Fruit fly (Drosophila melanogaster) whole organism, embryonic: ENCODE measurements around the gene CG8292.
A peak's percentile ranks its signal among the peaks of the same experiment; 100 is the strongest.

Experiments used
- Awh ChIP-seq: fragments of 200-800 bp; sonication (Bioruptor generic); IDR thresholded peaks from 2 replicates; pipeline ENCODE4, ENCODE4 v1.3.6; 2022; ENCODE audit warnings: missing biosample characterization, missing genetic modification characterization
- CG10209 ChIP-seq: fragments of 200-800 bp; sonication (Bioruptor generic); optimal IDR thresholded peaks from 3 replicates; lab custom pipeline; 2017; ENCODE audit warnings: missing biosample characterization, mild to moderate bottlenecking, missing genetic modification characterization, missing genetic modification reagents
- CG10267 ChIP-seq: fragments of 200-800 bp; sonication (Bioruptor generic); optimal IDR thresholded peaks from 2 replicates; lab custom pipeline; 2018; ENCODE audit warnings: missing biosample characterization, mild to moderate bottlenecking, missing genetic modification characterization, moderate library complexity
- CG10274 ChIP-seq: fragments of 200-800 bp; sonication (Bioruptor generic); optimal IDR thresholded peaks from 3 replicates; lab custom pipeline; 2017; ENCODE audit warnings: missing biosample characterization, mild to moderate bottlenecking, missing genetic modification characterization
- CG14710 ChIP-seq: fragments of 200-800 bp; sonication (Bioruptor generic); optimal IDR thresholded peaks from 3 replicates; lab custom pipeline; 2019; ENCODE audit warnings: missing biosample characterization, mild to moderate bottlenecking, missing genetic modification characterization, moderate library complexity
- CG16813 ChIP-seq: fragments of 200-800 bp; sonication (Bioruptor generic); IDR thresholded peaks from 3 replicates; pipeline ENCODE4 v1.3.6; 2022; ENCODE audit warnings: missing biosample characterization, missing genetic modification characterization; ENCODE audit not compliant: partially characterized antibody
- CG16863 ChIP-seq: fragments of 200-800 bp; sonication (Bioruptor generic); optimal IDR thresholded peaks from 3 replicates; lab custom pipeline; 2016; ENCODE audit warnings: missing biosample characterization, missing genetic modification characterization
- CG2129 ChIP-seq: fragments of 200-800 bp; sonication (Bioruptor generic); IDR thresholded peaks from 2 replicates; pipeline ENCODE4 v1.3.6; 2022; ENCODE audit warnings: missing biosample characterization, missing genetic modification characterization; ENCODE audit not compliant: partially characterized antibody
- CG33557 ChIP-seq: fragments of 200-800 bp; sonication (Bioruptor generic); optimal IDR thresholded peaks from 2 replicates; lab custom pipeline; 2019; ENCODE audit warnings: missing biosample characterization, mild to moderate bottlenecking, missing genetic modification characterization, moderate library complexity
- CG34224 ChIP-seq: fragments of 200-800 bp; sonication (Bioruptor generic); IDR thresholded peaks from 3 replicates; pipeline ENCODE4 v1.3.6; 2022; ENCODE audit warnings: missing biosample characterization, missing genetic modification characterization; ENCODE audit not compliant: partially characterized antibody
- CG34422 ChIP-seq: fragments of 200-800 bp; sonication (Bioruptor generic); IDR thresholded peaks from 3 replicates; pipeline ENCODE4 v1.3.6; 2022; ENCODE audit warnings: missing biosample characterization, missing genetic modification characterization
- CG3726 ChIP-seq: fragments of 200-800 bp; sonication (Bioruptor generic); IDR thresholded peaks from 3 replicates; pipeline ENCODE4, ENCODE4 v1.3.6; 2022; ENCODE audit warnings: missing biosample characterization, missing genetic modification characterization
- CG3995 ChIP-seq: fragments of 200-800 bp; sonication (Bioruptor generic); optimal IDR thresholded peaks from 3 replicates; lab custom pipeline; 2016; ENCODE audit warnings: missing biosample characterization, missing genetic modification characterization
- CG6791 ChIP-seq: fragments of 200-800 bp; sonication (Bioruptor generic); IDR thresholded peaks from 3 replicates; pipeline ENCODE4 v1.3.6; 2022; ENCODE audit warnings: missing biosample characterization, missing genetic modification characterization; ENCODE audit not compliant: partially characterized antibody
- CG7372 ChIP-seq: fragments of 200-800 bp; sonication (Bioruptor generic); IDR thresholded peaks from 2 replicates; pipeline ENCODE4 v1.3.6; 2022; ENCODE audit warnings: missing biosample characterization, missing genetic modification characterization
- CG7786 ChIP-seq: fragments of 200-800 bp; sonication (Bioruptor generic); optimal IDR thresholded peaks from 2 replicates; lab custom pipeline; 2016; ENCODE audit warnings: missing biosample characterization, missing genetic modification characterization
- CG8478 ChIP-seq: fragments of >200 bp; optimal IDR thresholded peaks from 2 replicates; lab custom pipeline; 2018
- CG8944 ChIP-seq: fragments of 200-800 bp; sonication (Bioruptor generic); optimal IDR thresholded peaks from 3 replicates; lab custom pipeline; 2016; ENCODE audit warnings: missing biosample characterization, missing genetic modification characterization
- Dll ChIP-seq: fragments of 200-800 bp; sonication (Bioruptor generic); IDR thresholded peaks from 4 replicates; pipeline ENCODE4 v1.3.6; 2022; ENCODE audit warnings: missing biosample characterization, missing genetic modification characterization; ENCODE audit not compliant: partially characterized antibody
- Doc3 ChIP-seq: fragments of 200-800 bp; sonication (Bioruptor generic); IDR thresholded peaks from 3 replicates; pipeline ENCODE4 v1.3.6; 2022; ENCODE audit warnings: missing biosample characterization, missing genetic modification characterization; ENCODE audit not compliant: partially characterized antibody
- E2f2 ChIP-seq: fragments of 200-800 bp; sonication (Bioruptor generic); IDR thresholded peaks from 2 replicates; pipeline ENCODE4 v1.3.6; 2022; ENCODE audit warnings: missing biosample characterization, missing genetic modification characterization
- HLH3B ChIP-seq: fragments of 200-800 bp; sonication (Bioruptor generic); IDR thresholded peaks from 2 replicates; pipeline ENCODE4 v1.3.6; 2022; ENCODE audit warnings: missing biosample characterization, missing genetic modification characterization
- Kr ChIP-seq: fragments of 200-800 bp; sonication (Bioruptor generic); optimal IDR thresholded peaks from 2 replicates; lab custom pipeline; 2017; ENCODE audit warnings: missing biosample characterization, mild to moderate bottlenecking, missing genetic modification characterization
- Lim3 ChIP-seq: fragments of 200-800 bp; sonication (Bioruptor generic); IDR thresholded peaks from 2 replicates; pipeline ENCODE4 v1.3.6; 2022; ENCODE audit warnings: missing biosample characterization, missing genetic modification characterization
- MESR4 ChIP-seq: fragments of 200-800 bp; sonication (Bioruptor generic); optimal IDR thresholded peaks from 2 replicates; lab custom pipeline; 2018; ENCODE audit warnings: missing biosample characterization, mild to moderate bottlenecking, missing genetic modification characterization, moderate library complexity
- Neu2 ChIP-seq: fragments of 200-800 bp; sonication (Bioruptor generic); optimal IDR thresholded peaks from 3 replicates; lab custom pipeline; 2016; ENCODE audit warnings: missing biosample characterization, missing genetic modification characterization, borderline replicate concordance
- PHDP ChIP-seq: fragments of 200-800 bp; sonication (Bioruptor generic); optimal IDR thresholded peaks from 3 replicates; lab custom pipeline; 2018; ENCODE audit warnings: missing biosample characterization, mild to moderate bottlenecking, missing genetic modification characterization, moderate library complexity
- Stat92E ChIP-seq, 3 experiments: fragments of >200 bp in 2 of 3; fragments of 200-800 bp in 1 of 3; sonication (Bioruptor generic) in 1 of 3; optimal IDR thresholded peaks; 2 replicates each; lab custom pipeline; 2017 to 2019; ENCODE audit warnings: missing biosample characterization in 3 of 3, missing genetic modification characterization in 3 of 3, mild to moderate bottlenecking in 1 of 3, moderate library complexity in 1 of 3
- TFAM ChIP-seq: fragments of 200-800 bp; sonication (Bioruptor generic); optimal IDR thresholded peaks from 2 replicates; lab custom pipeline; 2017; ENCODE audit warnings: missing biosample characterization, missing genetic modification characterization, inconsistent platforms
- YL-1 ChIP-seq: fragments of 200-800 bp; sonication (Bioruptor generic); optimal IDR thresholded peaks from 3 replicates; lab custom pipeline; 2017; ENCODE audit warnings: missing biosample characterization, mild to moderate bottlenecking, missing genetic modification characterization
- ab ChIP-seq: fragments of 200-800 bp; sonication (Bioruptor generic); optimal IDR thresholded peaks from 2 replicates; lab custom pipeline; 2016; ENCODE audit warnings: missing biosample characterization, missing genetic modification characterization
- amos ChIP-seq: fragments of 200-800 bp; sonication (Bioruptor generic); IDR thresholded peaks from 2 replicates; pipeline ENCODE4 v1.3.6; 2022; ENCODE audit warnings: missing biosample characterization, missing genetic modification characterization; ENCODE audit not compliant: partially characterized antibody
- bab2 ChIP-seq: fragments of 200-800 bp; sonication (Bioruptor generic); optimal IDR thresholded peaks from 2 replicates; lab custom pipeline; 2016; ENCODE audit warnings: missing biosample characterization, missing genetic modification characterization
- bbx ChIP-seq: fragments of 200-800 bp; sonication (Bioruptor generic); IDR thresholded peaks from 2 replicates; pipeline ENCODE4 v1.3.6; 2022; ENCODE audit warnings: missing biosample characterization, missing genetic modification characterization; ENCODE audit not compliant: partially characterized antibody
- bowl ChIP-seq: fragments of 200-800 bp; sonication (Bioruptor generic); IDR thresholded peaks from 2 replicates; pipeline ENCODE4 v1.3.6; 2022; ENCODE audit warnings: missing biosample characterization, missing genetic modification characterization
- cg ChIP-seq: fragments of 200-800 bp; sonication (Bioruptor generic); optimal IDR thresholded peaks from 3 replicates; lab custom pipeline; 2019; ENCODE audit warnings: missing biosample characterization, mild to moderate bottlenecking, missing genetic modification characterization, moderate library complexity
- danr ChIP-seq: fragments of 200-800 bp; sonication (Bioruptor generic); IDR thresholded peaks from 2 replicates; pipeline ENCODE4 v1.3.6; 2022; ENCODE audit warnings: missing biosample characterization, missing genetic modification characterization
- exex ChIP-seq: fragments of 200-800 bp; sonication (Bioruptor generic); optimal IDR thresholded peaks from 4 replicates; lab custom pipeline; 2018; ENCODE audit warnings: missing biosample characterization, mild to moderate bottlenecking, missing genetic modification characterization, moderate library complexity
- fd64A ChIP-seq: fragments of 200-800 bp; sonication (Bioruptor generic); optimal IDR thresholded peaks from 3 replicates; lab custom pipeline; 2018; ENCODE audit warnings: missing biosample characterization, mild to moderate bottlenecking, missing genetic modification characterization
- gcm ChIP-seq: fragments of 200-800 bp; sonication (Bioruptor generic); optimal IDR thresholded peaks from 2 replicates; lab custom pipeline; 2019; ENCODE audit warnings: missing biosample characterization, mild to moderate bottlenecking, missing genetic modification characterization, moderate library complexity
- gcm2 ChIP-seq: fragments of 200-800 bp; sonication (Bioruptor generic); optimal IDR thresholded peaks from 2 replicates; lab custom pipeline; 2016; ENCODE audit warnings: missing biosample characterization, missing genetic modification characterization
- her ChIP-seq: fragments of 200-800 bp; sonication (Bioruptor generic); optimal IDR thresholded peaks from 2 replicates; lab custom pipeline; 2016; ENCODE audit warnings: missing biosample characterization, missing genetic modification characterization
- hth ChIP-seq: fragments of >200 bp; optimal IDR thresholded peaks from 2 replicates; lab custom pipeline; 2017; ENCODE audit warnings: inconsistent platforms
- slbo ChIP-seq: fragments of 200-800 bp; sonication (Bioruptor generic); IDR thresholded peaks from 2 replicates; pipeline ENCODE4 v1.3.6; 2022; ENCODE audit warnings: missing biosample characterization, missing genetic modification characterization
- tna ChIP-seq: fragments of 200-800 bp; sonication (Bioruptor generic); IDR thresholded peaks from 2 replicates; pipeline ENCODE4 v1.3.6; 2022; ENCODE audit warnings: missing biosample characterization, missing genetic modification characterization; ENCODE audit not compliant: partially characterized antibody
- trem ChIP-seq: fragments of 200-800 bp; optimal IDR thresholded peaks from 3 replicates; lab custom pipeline; 2019; ENCODE audit warnings: missing biosample characterization, mild to moderate bottlenecking, missing genetic modification characterization, moderate library complexity
- tup ChIP-seq: fragments of 200-800 bp; sonication (Bioruptor generic); optimal IDR thresholded peaks from 2 replicates; lab custom pipeline; 2016; ENCODE audit warnings: missing biosample characterization, mild to moderate bottlenecking, missing genetic modification characterization, moderate library complexity
- unc-4 ChIP-seq: fragments of 200-800 bp; sonication (Bioruptor generic); IDR thresholded peaks from 2 replicates; pipeline ENCODE4 v1.3.6; 2022; ENCODE audit warnings: missing biosample characterization, missing genetic modification characterization; ENCODE audit not compliant: partially characterized antibody
- wek ChIP-seq: fragments of 200-800 bp; sonication (Bioruptor generic); optimal IDR thresholded peaks from 3 replicates; lab custom pipeline; 2018; ENCODE audit warnings: missing biosample characterization, mild to moderate bottlenecking, missing genetic modification characterization, moderate library complexity

CG8292 gene

dm6 chr2L:8229134-8229533 is 11.3 kb upstream of the CG8292 start (continued):
- no peak for TF ChIP-seq CG7786 (GFP tag; lab: Kevin White, UChicago)
- TF ChIP-seq slbo (GFP tag; lab: Robert Waterston, UW): peak; percentile 46
- no peak for TF ChIP-seq her (GFP tag; lab: Kevin White, UChicago)
- TF ChIP-seq CG7372 (GFP tag; lab: Robert Waterston, UW): no peak
- no peak for TF ChIP-seq hth
- TF ChIP-seq fd64A: peak; percentile 7
- TF ChIP-seq bab2: peak; percentile 50
- TF ChIP-seq CG10209: no peak
- 0 out of 3 replicates have a peak, but pooled peaks have one; percentile 15 for TF ChIP-seq CG34422 (GFP tag; lab: Robert Waterston, UW)
- 0 out of 2 replicates have a peak, but pooled peaks have one; percentile 23 for TF ChIP-seq Awh
- TF ChIP-seq HLH3B (GFP tag; lab: Robert Waterston, UW): no peak

dm6 chr2L:8220393-8220934 is 2.6 kb upstream of the CG8292 start, which contains the start of gene Snx6:
TSS of gene Snx6 (minus strand) at chr2L:8220741.
- TF ChIP-seq MESR4 (GFP tag; lab: Kevin White, UChicago) (peak; percentile 50), bbx (peak; percentile 70), cg (GFP tag; lab: Kevin White, UChicago) (no peak), Doc3 (GFP tag; lab: Robert Waterston, UW) (peak; percentile 65), unc-4 (GFP tag; lab: Robert Waterston, UW) (peak; percentile 68), Stat92E (GFP tag; optimal IDR thresholded peaks at IDR 0.05; lab: Kevin White, UChicago) (no peak), TFAM (GFP tag; lab: Kevin White, UChicago) (no peak), Kr (GFP tag; lab: Kevin White, UChicago) (no peak), wek (GFP tag; lab: Kevin White, UChicago) (no peak), tna (GFP tag; lab: Robert Waterston, UW) (0 out of 2 replicates have a peak, but pooled peaks have one; percentile 39), tup (no peak), PHDP (no peak), CG8944 (GFP tag; lab: Kevin White, UChicago) (no peak), bowl (GFP tag; lab: Robert Waterston, UW) (no peak), danr (GFP tag; lab: Robert Waterston, UW) (no peak), CG33557 (GFP tag; lab: Kevin White, UChicago) (no peak), CG16813 (GFP tag; lab: Robert Waterston, UW) (peak; percentile 50; the same call in 1 of the 3 replicates), YL-1 (GFP tag; lab: Kevin White, UChicago) (peak; percentile 14), CG34224 (GFP tag; lab: Robert Waterston, UW) (peak; percentile 83), Dll (GFP tag; lab: Robert Waterston, UW) (peak; percentile 85), CG10274 (GFP tag; lab: Kevin White, UChicago) (no peak), E2f2 (peak; percentile 91), CG14710 (tag; lab: Kevin White, UChicago) (peak; percentile 12), gcm (GFP tag; lab: Kevin White, UChicago) (no peak), CG16863 (GFP tag; lab: Kevin White, UChicago) (no peak), exex (tag; lab: Kevin White, UChicago) (peak; percentile 80), CG2129 (GFP tag; lab: Robert Waterston, UW) (peak; percentile 46; the same call in 1 of the 2 replicates), ab (no peak), Lim3 (no peak), trem (tag; lab: Kevin White, UChicago) (peak; percentile 27), amos (GFP tag; lab: Robert Waterston, UW) (peak; percentile 56; the same call in 1 of the 2 replicates), CG10267 (tag; lab: Kevin White, UChicago) (peak; percentile 26), CG3726 (no peak), CG3995 (no peak), gcm2 (no peak), CG8478 (lab: Kevin White, UChicago) (no peak), Neu2 (GFP tag; lab: Kevin White, UChicago) (no peak), CG6791 (GFP tag; lab: Robert Waterston, UW) (peak; percentile 58; the same call in 2 of the 3 replicates)
